Fruit fly (Drosophila melanogaster) whole organism, pupa: Measurements from ENCODE around the gene CTCF.

Experiments
- CG10348 ChIP-seq: fragments of 200-800 bp; sonication (Bioruptor generic); IDR thresholded peaks from 2 replicates; pipeline ENCODE4 v1.3.6; 2022; ENCODE audit warnings: missing biosample characterization, missing genetic modification characterization
- CG12605 ChIP-seq: fragments of 200-800 bp; sonication (Bioruptor generic); IDR thresholded peaks from 2 replicates; pipeline ENCODE4 v1.3.6; 2022; ENCODE audit warnings: missing biosample characterization, missing genetic modification characterization
- CG13204 ChIP-seq: fragments of 200-800 bp; sonication (Bioruptor generic); optimal IDR thresholded peaks from 2 replicates; lab custom pipeline; 2018; ENCODE audit warnings: missing biosample characterization, mild to moderate bottlenecking, missing genetic modification characterization, moderate library complexity
- CG14655 ChIP-seq: fragments of 200-800 bp; sonication (Bioruptor generic); optimal IDR thresholded peaks from 3 replicates; lab custom pipeline; 2017; ENCODE audit warnings: mild to moderate bottlenecking, missing biosample characterization, missing genetic modification reagents, missing genetic modification characterization
- CG15710 ChIP-seq: fragments of 200-800 bp; sonication (Bioruptor generic); optimal IDR thresholded peaks from 2 replicates; lab custom pipeline; 2018; ENCODE audit warnings: missing biosample characterization, mild to moderate bottlenecking, missing genetic modification characterization, moderate library complexity
- CG17806 ChIP-seq: fragments of 200-800 bp; sonication (Bioruptor generic); optimal IDR thresholded peaks from 2 replicates; lab custom pipeline; 2018; ENCODE audit warnings: missing biosample characterization, mild to moderate bottlenecking, missing genetic modification characterization, moderate library complexity
- CG32121 ChIP-seq: fragments of 200-800 bp; sonication (Bioruptor generic); IDR thresholded peaks from 2 replicates; pipeline ENCODE4 v1.3.6; 2022; ENCODE audit warnings: missing biosample characterization, missing genetic modification characterization
- CG34367 ChIP-seq: fragments of 200-800 bp; sonication (Bioruptor generic); optimal IDR thresholded peaks from 2 replicates; lab custom pipeline; 2018; ENCODE audit warnings: missing biosample characterization, mild to moderate bottlenecking, missing genetic modification characterization
- CG4496 ChIP-seq: fragments of 200-800 bp; sonication (Bioruptor generic); IDR thresholded peaks from 3 replicates; pipeline ENCODE4 v1.3.6; 2022; ENCODE audit warnings: missing biosample characterization, missing genetic modification characterization
- CG8159 ChIP-seq: fragments of 200-800 bp; sonication (Bioruptor generic); optimal IDR thresholded peaks from 3 replicates; lab custom pipeline; 2018; ENCODE audit warnings: missing biosample characterization, mild to moderate bottlenecking, missing genetic modification characterization, moderate library complexity
- CG8301 ChIP-seq: fragments of 200-800 bp; sonication (Bioruptor generic); optimal IDR thresholded peaks from 2 replicates; lab custom pipeline; 2018; ENCODE audit warnings: missing biosample characterization, mild to moderate bottlenecking, missing genetic modification characterization
- CG9948 ChIP-seq: fragments of 200-800 bp; sonication (Bioruptor generic); optimal IDR thresholded peaks from 2 replicates; lab custom pipeline; 2018; ENCODE audit warnings: missing biosample characterization, mild to moderate bottlenecking, missing genetic modification characterization, moderate library complexity
- D1 ChIP-seq: fragments of 200-800 bp; sonication (Bioruptor generic); optimal IDR thresholded peaks from 2 replicates; lab custom pipeline; 2018; ENCODE audit warnings: missing biosample characterization, mild to moderate bottlenecking, missing genetic modification characterization, moderate library complexity
- EcR ChIP-seq: fragments of 200-800 bp; sonication (Bioruptor generic); optimal IDR thresholded peaks from 3 replicates; lab custom pipeline; 2019; ENCODE audit warnings: missing biosample characterization, missing genetic modification characterization, mild to moderate bottlenecking, moderate library complexity, missing genetic modification reagents
- Ets98B ChIP-seq: fragments of 200-800 bp; sonication (Bioruptor generic); IDR thresholded peaks from 2 replicates; pipeline ENCODE4 v1.3.6; 2022; ENCODE audit warnings: missing biosample characterization, missing genetic modification characterization
- Pif1A ChIP-seq: fragments of 200-800 bp; sonication (Bioruptor generic); optimal IDR thresholded peaks from 3 replicates; lab custom pipeline; 2016; ENCODE audit warnings: missing biosample characterization, missing genetic modification characterization
- Pif1B ChIP-seq: fragments of 200-800 bp; sonication (Bioruptor generic); optimal IDR thresholded peaks from 3 replicates; lab custom pipeline; 2016; ENCODE audit warnings: missing biosample characterization, missing genetic modification characterization
- Snoo ChIP-seq: fragments of 200-800 bp; sonication (Bioruptor generic); optimal IDR thresholded peaks from 3 replicates; lab custom pipeline; 2017; ENCODE audit warnings: missing biosample characterization, mild to moderate bottlenecking, missing genetic modification characterization, inconsistent platforms
- fd96Ca ChIP-seq: fragments of 200-800 bp; sonication (Bioruptor generic); IDR thresholded peaks from 3 replicates; pipeline ENCODE4 v1.3.6; 2022; ENCODE audit warnings: missing biosample characterization, missing genetic modification characterization
- gl ChIP-seq: fragments of 200-800 bp; sonication (Bioruptor generic); optimal IDR thresholded peaks from 2 replicates; lab custom pipeline; 2018; ENCODE audit warnings: missing biosample characterization, mild to moderate bottlenecking, missing genetic modification characterization
- rn ChIP-seq: fragments of 200-800 bp; sonication (Bioruptor generic); IDR thresholded peaks from 2 replicates; pipeline ENCODE4 v1.3.6; 2022; ENCODE audit warnings: missing biosample characterization, missing genetic modification characterization

CTCF gene

dm6 chr3L:7390004-7390403 is 33.5 kb upstream of the CTCF start:
- TF ChIP-seq CG8159 (tag; lab: Kevin White, UChicago) (no peak), Pif1B (GFP tag; lab: Kevin White, UChicago) (no peak), EcR (GFP tag; lab: Kevin White, UChicago) (no peak), fd96Ca (no peak), CG4496 (GFP tag; lab: Robert Waterston, UW) (no peak), CG17806 (tag; lab: Kevin White, UChicago) (no peak), Ets98B (GFP tag; lab: Robert Waterston, UW) (no peak), Pif1A (GFP tag; lab: Kevin White, UChicago) (no peak), CG8301 (tag; lab: Kevin White, UChicago) (no peak), D1 (tag; lab: Kevin White, UChicago) (no peak), rn (GFP tag; lab: Robert Waterston, UW) (no peak), CG12605 (GFP tag; lab: Robert Waterston, UW) (no peak), CG32121 (GFP tag; lab: Robert Waterston, UW) (no peak), CG10348 (GFP tag; lab: Robert Waterston, UW) (no peak), CG15710 (no peak), gl (no peak), Snoo (tag; lab: Kevin White, UChicago) (no peak)

- TF ChIP-seq EcR (GFP tag; lab: Kevin White, UChicago) (no peak), D1 (tag; lab: Kevin White, UChicago) (no peak), CG9948 (tag; lab: Kevin White, UChicago) (no peak), CG13204 (no peak), Snoo (tag; lab: Kevin White, UChicago) (no peak), CG8301 (tag; lab: Kevin White, UChicago) (no peak), CG8159 (tag; lab: Kevin White, UChicago) (no peak), Ets98B (GFP tag; lab: Robert Waterston, UW) (no peak), CG32121 (GFP tag; lab: Robert Waterston, UW) (no peak), CG12605 (GFP tag; lab: Robert Waterston, UW) (no peak)
Observed at dm6 chr3L:7387814-7388213, 31.3 kb upstream of the CTCF start, which contains the start of gene CG8564. Gene CG8564 (minus strand): TSS chr3L:7387914.

- TF ChIP-seq CG4496 (GFP tag; lab: Robert Waterston, UW) (0 out of 3 replicates have a peak, but pooled peaks have one; percentile 39), CG8159 (tag; lab: Kevin White, UChicago) (peak; percentile 63), CG17806 (tag; lab: Kevin White, UChicago) (peak; percentile 37), Pif1B (GFP tag; lab: Kevin White, UChicago) (no peak), CG15710 (peak; percentile 39), Pif1A (GFP tag; lab: Kevin White, UChicago) (peak; percentile 42), CG9948 (tag; lab: Kevin White, UChicago) (peak; percentile 52), gl (no peak), CG10348 (GFP tag; lab: Robert Waterston, UW) (no peak), Snoo (tag; lab: Kevin White, UChicago) (peak; percentile 48), D1 (tag; lab: Kevin White, UChicago) (no peak), CG32121 (GFP tag; lab: Robert Waterston, UW) (no peak), CG34367 (tag; lab: Kevin White, UChicago) (peak; percentile 10), CG14655 (GFP tag; lab: Kevin White, UChicago) (no peak), Ets98B (GFP tag; lab: Robert Waterston, UW) (no peak; the same call in 1 of the 2 replicates)
Observed at dm6 chr3L:7381359-7381976, 25.0 kb upstream of the CTCF start, which contains the start of the genes SMSr and smid. Gene SMSr (minus strand): TSS chr3L:7381474. Gene smid (plus strand): TSS chr3L:7381614.

dm6 chr3L:7380395-7380794 is 23.9 kb upstream of the CTCF start:
- no peak for TF ChIP-seq CG34367 (tag; lab: Kevin White, UChicago)
- no peak for TF ChIP-seq Snoo (tag; lab: Kevin White, UChicago)
- TF ChIP-seq CG9948 (tag; lab: Kevin White, UChicago) = no peak
- no peak for TF ChIP-seq Ets98B (GFP tag; lab: Robert Waterston, UW)
- no peak for TF ChIP-seq CG10348 (GFP tag; lab: Robert Waterston, UW)
- TF ChIP-seq EcR (GFP tag; lab: Kevin White, UChicago) = peak; percentile 54
- TF ChIP-seq CG15710 = no peak
- no peak for TF ChIP-seq CG17806 (tag; lab: Kevin White, UChicago)
- no peak for TF ChIP-seq fd96Ca

dm6 chr3L:7376830-7377229 is 20.3 kb upstream of the CTCF start:
- no peak for TF ChIP-seq gl
- TF ChIP-seq Ets98B (GFP tag; lab: Robert Waterston, UW) = no peak
- TF ChIP-seq CG32121 (GFP tag; lab: Robert Waterston, UW) = no peak
- TF ChIP-seq CG14655 (GFP tag; lab: Kevin White, UChicago) = no peak
- TF ChIP-seq fd96Ca = no peak
- TF ChIP-seq CG9948 (tag; lab: Kevin White, UChicago) = no peak
- no peak for TF ChIP-seq CG12605 (GFP tag; lab: Robert Waterston, UW)

dm6 chr3L:7376151-7376550 is 19.6 kb upstream of the CTCF start:
- TF ChIP-seq gl (no peak), CG17806 (tag; lab: Kevin White, UChicago) (no peak), CG8301 (tag; lab: Kevin White, UChicago) (no peak), CG10348 (GFP tag; lab: Robert Waterston, UW) (no peak), CG15710 (no peak), Ets98B (GFP tag; lab: Robert Waterston, UW) (no peak), fd96Ca (no peak), CG14655 (GFP tag; lab: Kevin White, UChicago) (no peak), Pif1A (GFP tag; lab: Kevin White, UChicago) (no peak), CG4496 (GFP tag; lab: Robert Waterston, UW) (no peak), CG32121 (GFP tag; lab: Robert Waterston, UW) (no peak), Snoo (tag; lab: Kevin White, UChicago) (no peak), CG12605 (GFP tag; lab: Robert Waterston, UW) (no peak), CG8159 (tag; lab: Kevin White, UChicago) (no peak), CG34367 (tag; lab: Kevin White, UChicago) (no peak), D1 (tag; lab: Kevin White, UChicago) (no peak), rn (GFP tag; lab: Robert Waterston, UW) (no peak), EcR (GFP tag; lab: Kevin White, UChicago) (no peak)
